Worm (Caenorhabditis elegans) whole organism, L2 larva: ENCODE data around the gene inx-5.
"Not testable (repeated sequence)": the region's sequence is repeated elsewhere in the genome, so short reads cannot be mapped to it uniquely, and the experiment has no call there.

Source experiments
- F13H6.1 ChIP-seq: sonication (generic microtip); optimal IDR thresholded peaks from 2 replicates; lab custom pipeline; 2016; ENCODE audit warnings: missing genetic modification characterization, missing compliant biosample characterization
- ama-1 ChIP-seq: fragments of 150-350 bp; optimal IDR thresholded peaks from 2 replicates; lab custom pipeline; 2018; ENCODE audit warnings: inconsistent platforms
- dmd-4 ChIP-seq: sonication (generic microtip); optimal IDR thresholded peaks from 2 replicates; lab custom pipeline; 2017; ENCODE audit warnings: missing biosample characterization, missing genetic modification characterization
- elt-3 ChIP-seq: sonication (generic microtip); optimal IDR thresholded peaks from 2 replicates; lab custom pipeline; 2017; ENCODE audit warnings: missing biosample characterization, missing genetic modification characterization
- fos-1 ChIP-seq: fragments of 150-350 bp; optimal IDR thresholded peaks from 2 replicates; lab custom pipeline; 2014; ENCODE audit warnings: missing biosample characterization, missing genetic modification characterization
- mdl-1 ChIP-seq, 2 experiments: fragments of 150-350 bp in 1 of 2; sonication (generic microtip) in 1 of 2; optimal IDR thresholded peaks; 2 replicates each; lab custom pipeline; 2017; ENCODE audit warnings: missing biosample characterization in 2 of 2, missing genetic modification characterization in 2 of 2
- nhr-237 ChIP-seq: fragments of 150-350 bp; optimal IDR thresholded peaks from 2 replicates; lab custom pipeline; 2014; ENCODE audit warnings: missing biosample characterization, missing genetic modification characterization
- nhr-6 ChIP-seq: fragments of 150-350 bp; optimal IDR thresholded peaks from 2 replicates; lab custom pipeline; 2014; ENCODE audit warnings: missing biosample characterization, missing genetic modification characterization
- skn-1 ChIP-seq: sonication (generic microtip); optimal IDR thresholded peaks from 2 replicates; lab custom pipeline; 2017; ENCODE audit warnings: missing biosample characterization, missing genetic modification characterization
- sma-3 ChIP-seq: sonication (generic microtip); optimal IDR thresholded peaks from 2 replicates; lab custom pipeline; 2016; ENCODE audit warnings: missing genetic modification reagents, missing genetic modification characterization, missing compliant biosample characterization
- unc-39 ChIP-seq: fragments of 150-350 bp; optimal IDR thresholded peaks from 2 replicates; lab custom pipeline; 2014; ENCODE audit warnings: missing biosample characterization, missing genetic modification characterization
- ztf-4 ChIP-seq: fragments of 150-350 bp; optimal IDR thresholded peaks from 2 replicates; lab custom pipeline; 2014; ENCODE audit warnings: missing biosample characterization, missing genetic modification characterization

DNA sequence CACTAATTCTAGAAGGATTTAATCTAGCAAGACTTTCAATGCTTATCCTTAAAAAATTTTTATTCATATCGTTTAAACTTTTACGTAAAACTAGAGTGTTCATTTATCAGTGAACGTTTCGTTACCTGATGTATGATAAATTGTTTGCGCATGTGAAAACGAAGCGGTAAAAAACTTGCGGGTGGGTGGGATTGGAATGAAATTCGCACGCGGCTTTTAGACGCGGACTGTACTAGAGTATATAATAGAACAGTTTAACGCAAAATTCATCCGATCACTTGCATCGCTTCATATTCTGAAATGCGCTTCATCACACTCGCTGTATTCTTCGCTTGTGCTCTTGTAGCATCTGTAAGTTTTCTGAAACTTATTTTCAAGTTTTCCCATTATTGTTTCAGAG lies 19.6 kb upstream of the inx-5 start, which contains the start of gene abu-9:
- not testable (repeated sequence) for TF ChIP-seq fos-1 (tag; lab: Kevin White, UChicago); ztf-4 (tag; lab: Kevin White, UChicago); mdl-1 (tag; optimal IDR thresholded peaks at IDR 0.05; lab: Kevin White, UChicago); skn-1 (tag; lab: Kevin White, UChicago); F13H6.1; unc-39 (tag; lab: Kevin White, UChicago); sma-3 (GFP tag; lab: Kevin White, UChicago); elt-3 (tag; lab: Kevin White, UChicago); nhr-237 (tag; lab: Kevin White, UChicago); nhr-6; dmd-4 (tag; lab: Kevin White, UChicago); ama-1 (lab: Kevin White, UChicago)
